Fruit fly (Drosophila melanogaster) whole organism, embryonic: ENCODE measurements around the gene CG12012.
A peak's percentile ranks its signal among the peaks of the same experiment; 100 is the strongest.

Source experiments
- Atf-2 ChIP-seq: fragments of 200-800 bp; sonication (Bioruptor generic); optimal IDR thresholded peaks from 2 replicates; lab custom pipeline; 2016; ENCODE audit warnings: missing biosample characterization, missing genetic modification characterization
- Atf6 ChIP-seq: fragments of 200-800 bp; sonication (Bioruptor generic); IDR thresholded peaks from 2 replicates; pipeline ENCODE4 v1.3.6; 2022; ENCODE audit warnings: missing biosample characterization, missing genetic modification characterization
- CG10565 ChIP-seq: fragments of 200-800 bp; sonication (Bioruptor generic); optimal IDR thresholded peaks from 3 replicates; lab custom pipeline; 2016; ENCODE audit warnings: missing biosample characterization, mild to moderate bottlenecking, missing genetic modification characterization
- CG12071 ChIP-seq: fragments of 200-800 bp; sonication (Bioruptor generic); optimal IDR thresholded peaks from 3 replicates; lab custom pipeline; 2018; ENCODE audit warnings: missing biosample characterization, mild to moderate bottlenecking, missing genetic modification characterization
- CG13123 ChIP-seq: fragments of 200-800 bp; sonication (Bioruptor generic); optimal IDR thresholded peaks from 2 replicates; lab custom pipeline; 2016; ENCODE audit warnings: missing biosample characterization, missing genetic modification characterization
- CG14667 ChIP-seq: fragments of 200-800 bp; sonication (Bioruptor generic); IDR thresholded peaks from 2 replicates; pipeline ENCODE4 v1.3.6; 2022; ENCODE audit warnings: missing biosample characterization, missing genetic modification characterization
- CG14710 ChIP-seq: fragments of 200-800 bp; sonication (Bioruptor generic); optimal IDR thresholded peaks from 3 replicates; lab custom pipeline; 2019; ENCODE audit warnings: missing biosample characterization, mild to moderate bottlenecking, missing genetic modification characterization, moderate library complexity
- CG15514 ChIP-seq: fragments of 200-800 bp; sonication (Bioruptor generic); optimal IDR thresholded peaks from 3 replicates; lab custom pipeline; 2017; ENCODE audit warnings: missing biosample characterization, missing genetic modification characterization, mild to moderate bottlenecking, moderate library complexity, missing genetic modification reagents
- CG15696 ChIP-seq: fragments of 200-800 bp; sonication (Bioruptor generic); optimal IDR thresholded peaks from 2 replicates; lab custom pipeline; 2019; ENCODE audit warnings: missing biosample characterization, mild to moderate bottlenecking, missing genetic modification characterization, moderate library complexity
- CG1647 ChIP-seq: fragments of 200-800 bp; sonication (Bioruptor generic); optimal IDR thresholded peaks from 3 replicates; lab custom pipeline; 2016; ENCODE audit warnings: missing biosample characterization, missing genetic modification characterization
- CG17359 ChIP-seq: fragments of 200-800 bp; sonication (Bioruptor generic); optimal IDR thresholded peaks from 3 replicates; lab custom pipeline; 2018; ENCODE audit warnings: missing biosample characterization, mild to moderate bottlenecking, missing genetic modification characterization, moderate library complexity
- CG31224 ChIP-seq: fragments of 200-800 bp; sonication (Bioruptor generic); IDR thresholded peaks from 2 replicates; pipeline ENCODE4 v1.3.6; 2022; ENCODE audit warnings: missing biosample characterization, missing genetic modification characterization
- CG31441 ChIP-seq: fragments of 200-800 bp; sonication (Bioruptor generic); IDR thresholded peaks from 2 replicates; pipeline ENCODE4 v1.3.6; 2022; ENCODE audit warnings: missing biosample characterization, missing genetic modification characterization
- CG42726 ChIP-seq: fragments of 200-800 bp; sonication (Bioruptor generic); IDR thresholded peaks from 2 replicates; pipeline ENCODE4 v1.3.6; 2022; ENCODE audit warnings: missing biosample characterization, missing genetic modification characterization; ENCODE audit not compliant: partially characterized antibody
- CG6813 ChIP-seq: fragments of 200-800 bp; sonication (Bioruptor generic); optimal IDR thresholded peaks from 2 replicates; lab custom pipeline; 2017; ENCODE audit warnings: missing biosample characterization, missing genetic modification characterization, mild to moderate bottlenecking, moderate library complexity, missing genetic modification reagents
- CG9817 ChIP-seq: fragments of 200-800 bp; sonication (Bioruptor generic); optimal IDR thresholded peaks from 2 replicates; lab custom pipeline; 2018; ENCODE audit warnings: missing biosample characterization, mild to moderate bottlenecking, missing genetic modification characterization, moderate library complexity
- Camta ChIP-seq: fragments of 200-800 bp; sonication (Bioruptor generic); optimal IDR thresholded peaks from 2 replicates; lab custom pipeline; 2016; ENCODE audit warnings: missing biosample characterization, missing genetic modification characterization
- CrebB ChIP-seq: fragments of 200-800 bp; sonication (Bioruptor generic); optimal IDR thresholded peaks from 3 replicates; lab custom pipeline; 2018; ENCODE audit warnings: missing biosample characterization, mild to moderate bottlenecking, missing genetic modification characterization
- Dfd ChIP-seq, 2 experiments: fragments of >200 bp; optimal IDR thresholded peaks; 2 replicates each; lab custom pipeline; 2017; ENCODE audit warnings: missing biosample characterization in 2 of 2, missing genetic modification characterization in 2 of 2
- Eip74EF ChIP-seq, 2 experiments: fragments of 200-800 bp in 1 of 2; fragments of >200 bp in 1 of 2; sonication (Bioruptor generic) in 1 of 2; optimal IDR thresholded peaks; 2 replicates each; lab custom pipeline; 2017 to 2019; ENCODE audit warnings: missing biosample characterization in 2 of 2, missing genetic modification characterization in 2 of 2, mild to moderate bottlenecking in 1 of 2, moderate library complexity in 1 of 2
- Fer3 ChIP-seq: fragments of 200-800 bp; sonication (Bioruptor generic); optimal IDR thresholded peaks from 2 replicates; lab custom pipeline; 2018; ENCODE audit warnings: missing biosample characterization, mild to moderate bottlenecking, missing genetic modification characterization, moderate library complexity
- Hr39 ChIP-seq: fragments of >200 bp; optimal IDR thresholded peaks from 2 replicates; lab custom pipeline; 2017
- MESR4 ChIP-seq: fragments of 200-800 bp; sonication (Bioruptor generic); optimal IDR thresholded peaks from 2 replicates; lab custom pipeline; 2018; ENCODE audit warnings: missing biosample characterization, mild to moderate bottlenecking, missing genetic modification characterization, moderate library complexity
- Mad ChIP-seq: fragments of 200-800 bp; sonication (Bioruptor generic); optimal IDR thresholded peaks from 2 replicates; lab custom pipeline; 2016; ENCODE audit warnings: missing biosample characterization, missing genetic modification characterization
- NC2α ChIP-seq: fragments of 200-800 bp; sonication (Bioruptor generic); optimal IDR thresholded peaks from 2 replicates; lab custom pipeline; 2016; ENCODE audit warnings: missing biosample characterization, missing genetic modification characterization
- Nf-YC ChIP-seq: fragments of 200-800 bp; optimal IDR thresholded peaks from 3 replicates; lab custom pipeline; 2019; ENCODE audit warnings: missing biosample characterization, mild to moderate bottlenecking, missing genetic modification characterization, moderate library complexity
- Opbp ChIP-seq: fragments of 200-800 bp; sonication (Bioruptor generic); IDR thresholded peaks from 3 replicates; pipeline ENCODE4 v1.3.6; 2022; ENCODE audit warnings: missing biosample characterization, missing genetic modification characterization; ENCODE audit not compliant: partially characterized antibody
- ab ChIP-seq: fragments of 200-800 bp; sonication (Bioruptor generic); optimal IDR thresholded peaks from 2 replicates; lab custom pipeline; 2016; ENCODE audit warnings: missing biosample characterization, missing genetic modification characterization
- ap ChIP-seq: fragments of 200-800 bp; sonication (Bioruptor generic); IDR thresholded peaks from 2 replicates; pipeline ENCODE4 v1.3.6; 2022; ENCODE audit warnings: missing biosample characterization, missing genetic modification characterization
- cas ChIP-seq: fragments of 200-800 bp; sonication (Bioruptor generic); IDR thresholded peaks from 2 replicates; pipeline ENCODE4 v1.3.6; 2022; ENCODE audit warnings: missing biosample characterization, missing genetic modification characterization
- chn ChIP-seq: fragments of 200-800 bp; sonication (Bioruptor generic); optimal IDR thresholded peaks from 2 replicates; lab custom pipeline; 2016; ENCODE audit warnings: missing biosample characterization, missing genetic modification characterization
- corto ChIP-seq: fragments of 200-800 bp; sonication (Bioruptor generic); optimal IDR thresholded peaks from 2 replicates; lab custom pipeline; 2016; ENCODE audit warnings: missing biosample characterization, mild to moderate bottlenecking, missing genetic modification characterization, moderate library complexity
- crc ChIP-seq: fragments of 200-800 bp; sonication (Bioruptor generic); optimal IDR thresholded peaks from 2 replicates; lab custom pipeline; 2016; ENCODE audit warnings: missing biosample characterization, missing genetic modification characterization
- crp ChIP-seq, 2 experiments: fragments of 200-800 bp; sonication (Bioruptor generic); optimal IDR thresholded peaks; 2 replicates in 1 of 2; 3 replicates in 1 of 2; lab custom pipeline; 2017; ENCODE audit warnings: missing biosample characterization in 2 of 2, missing genetic modification characterization in 2 of 2, mild to moderate bottlenecking in 1 of 2, moderate library complexity in 1 of 2
- dmrt11E ChIP-seq: fragments of 200-800 bp; sonication (Bioruptor generic); optimal IDR thresholded peaks from 3 replicates; lab custom pipeline; 2018; ENCODE audit warnings: missing biosample characterization, mild to moderate bottlenecking, missing genetic modification characterization, moderate library complexity
- esg ChIP-seq: fragments of 200-800 bp; sonication (Bioruptor generic); conservative IDR thresholded peaks from 2 replicates; pipeline ENCODE4 v1.3.6; 2022; ENCODE audit warnings: missing biosample characterization, missing genetic modification characterization
- fd102C ChIP-seq: fragments of 200-800 bp; sonication (Bioruptor generic); optimal IDR thresholded peaks from 2 replicates; lab custom pipeline; 2018; ENCODE audit warnings: missing biosample characterization, mild to moderate bottlenecking, missing genetic modification characterization, moderate library complexity
- gsb ChIP-seq: fragments of 200-800 bp; sonication (Bioruptor generic); IDR thresholded peaks from 2 replicates; pipeline ENCODE4 v1.3.6; 2022; ENCODE audit warnings: missing biosample characterization, missing genetic modification characterization
- hbn ChIP-seq: fragments of 200-800 bp; sonication (Bioruptor generic); IDR thresholded peaks from 2 replicates; pipeline ENCODE4 v1.3.6; 2022; ENCODE audit warnings: missing biosample characterization, missing genetic modification characterization; ENCODE audit not compliant: partially characterized antibody
- her ChIP-seq: fragments of 200-800 bp; sonication (Bioruptor generic); optimal IDR thresholded peaks from 2 replicates; lab custom pipeline; 2016; ENCODE audit warnings: missing biosample characterization, missing genetic modification characterization
- hth ChIP-seq: fragments of >200 bp; optimal IDR thresholded peaks from 2 replicates; lab custom pipeline; 2017; ENCODE audit warnings: inconsistent platforms
- lmd ChIP-seq: fragments of 200-800 bp; sonication (Bioruptor generic); IDR thresholded peaks from 2 replicates; pipeline ENCODE4 v1.3.6; 2022; ENCODE audit warnings: missing biosample characterization, missing genetic modification characterization
- luna ChIP-seq: fragments of 200-800 bp; sonication (Bioruptor generic); optimal IDR thresholded peaks from 2 replicates; lab custom pipeline; 2016; ENCODE audit warnings: missing biosample characterization, missing genetic modification characterization
- mam ChIP-seq: fragments of 200-800 bp; sonication (Bioruptor generic); optimal IDR thresholded peaks from 3 replicates; lab custom pipeline; 2016; ENCODE audit warnings: missing biosample characterization, missing genetic modification characterization
- nom ChIP-seq: fragments of 200-800 bp; sonication (Bioruptor generic); optimal IDR thresholded peaks from 2 replicates; lab custom pipeline; 2017; ENCODE audit warnings: missing biosample characterization, missing genetic modification characterization, mild to moderate bottlenecking, moderate library complexity, missing genetic modification reagents
- psq ChIP-seq: fragments of 200-800 bp; sonication (Bioruptor generic); optimal IDR thresholded peaks from 2 replicates; lab custom pipeline; 2017; ENCODE audit warnings: missing biosample characterization, missing genetic modification characterization
- run ChIP-seq: fragments of 200-800 bp; sonication (Bioruptor generic); optimal IDR thresholded peaks from 3 replicates; lab custom pipeline; 2018; ENCODE audit warnings: missing biosample characterization, mild to moderate bottlenecking, missing genetic modification characterization
- schlank ChIP-seq: fragments of 200-800 bp; sonication (Bioruptor generic); optimal IDR thresholded peaks from 2 replicates; lab custom pipeline; 2018; ENCODE audit warnings: missing biosample characterization, mild to moderate bottlenecking, missing genetic modification characterization
- tll ChIP-seq, 2 experiments: fragments of 200-800 bp in 1 of 2; fragments of >200 bp in 1 of 2; sonication (Bioruptor generic) in 1 of 2; optimal IDR thresholded peaks; 2 replicates each; lab custom pipeline; 2017 to 2019; ENCODE audit warnings: missing biosample characterization in 2 of 2, missing genetic modification characterization in 2 of 2, mild to moderate bottlenecking in 1 of 2, moderate library complexity in 1 of 2
- z ChIP-seq: fragments of 200-800 bp; sonication (Bioruptor generic); IDR thresholded peaks from 3 replicates; pipeline ENCODE4 v1.3.6; 2022; ENCODE audit warnings: missing biosample characterization, missing genetic modification characterization

CG12012 gene

DNA sequence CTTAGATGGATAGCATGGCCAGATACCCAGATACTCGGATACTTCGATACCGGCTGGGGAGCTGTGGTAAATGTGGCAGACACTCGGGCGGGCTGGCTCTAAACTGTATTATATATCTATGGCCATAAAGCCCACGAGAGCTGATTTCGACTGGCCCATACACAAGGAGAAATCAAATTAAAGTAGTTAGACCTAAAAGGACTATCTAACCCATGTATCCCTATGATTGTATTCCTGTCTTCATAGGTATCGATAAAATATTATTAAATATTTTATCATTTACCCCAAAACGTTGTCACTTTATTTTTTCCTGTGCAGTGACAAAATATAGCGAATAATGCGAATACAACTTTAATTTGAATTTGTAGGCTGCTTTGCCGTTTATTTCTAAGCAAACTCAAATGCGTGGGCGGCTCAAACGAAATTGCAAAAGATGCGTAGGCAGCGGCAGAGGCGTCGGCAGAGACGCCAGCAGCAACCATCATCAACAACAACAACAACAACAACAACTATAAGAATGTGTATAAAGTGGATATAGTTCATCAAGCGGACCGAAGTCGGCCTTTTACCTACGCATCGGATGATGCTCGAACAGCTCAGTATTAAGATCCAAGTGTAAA lies 5.4 kb downstream of the CG12012 start (continued):
- no peak for TF ChIP-seq chn (GFP tag; lab: Kevin White, UChicago)
- TF ChIP-seq corto (GFP tag; lab: Kevin White, UChicago), result no peak
- peak; percentile 44 for TF ChIP-seq CG9817 (tag; lab: Kevin White, UChicago)
- TF ChIP-seq schlank (tag; lab: Kevin White, UChicago), result peak; percentile 28
- peak; percentile 31 for TF ChIP-seq CG15514
- TF ChIP-seq fd102C (GFP tag; lab: Kevin White, UChicago), result no peak
- TF ChIP-seq NC2α (GFP tag; lab: Kevin White, UChicago), result no peak
- no peak for TF ChIP-seq Opbp (GFP tag; lab: Robert Waterston, UW)
- no peak for TF ChIP-seq psq (GFP tag; lab: Kevin White, UChicago)
- TF ChIP-seq lmd, result peak; percentile 75
- peak; percentile 33 for TF ChIP-seq CG12071 (GFP tag; lab: Kevin White, UChicago)
- no peak for TF ChIP-seq tll (GFP tag; optimal IDR thresholded peaks at IDR 0.05; lab: Kevin White, UChicago)
- TF ChIP-seq dmrt11E (tag; lab: Kevin White, UChicago), result no peak
- no peak for TF ChIP-seq crp (GFP tag; optimal IDR thresholded peaks at IDR 0.05; lab: Kevin White, UChicago)
- peak; percentile 8 for TF ChIP-seq Mad (GFP tag; lab: Kevin White, UChicago)
- TF ChIP-seq nom, result no peak
- no peak for TF ChIP-seq z (GFP tag; lab: Robert Waterston, UW)
- TF ChIP-seq CG31224 (GFP tag; lab: Robert Waterston, UW), result peak; percentile 39; the same call in 1 of the 2 replicates
- no peak for TF ChIP-seq MESR4 (GFP tag; lab: Kevin White, UChicago)
- peak; percentile 63 for TF ChIP-seq esg
- peak; percentile 21; the same call in 1 of the 2 replicates for TF ChIP-seq gsb (GFP tag; lab: Robert Waterston, UW)
- no peak for TF ChIP-seq Dfd (GFP tag; optimal IDR thresholded peaks at IDR 0.05; lab: Kevin White, UChicago)
- TF ChIP-seq hbn (GFP tag; lab: Robert Waterston, UW), result no peak
- TF ChIP-seq Hr39, result no peak
- peak; percentile 40; the same call in 1 of the 2 replicates for TF ChIP-seq CG31441 (GFP tag; lab: Robert Waterston, UW)
- TF ChIP-seq Atf6 (GFP tag; lab: Robert Waterston, UW), result peak; percentile 62
- peak; percentile 28; the same call in 1 of the 2 replicates for TF ChIP-seq ap (GFP tag; lab: Robert Waterston, UW)
- TF ChIP-seq run, result no peak
- TF ChIP-seq ab (GFP tag; lab: Kevin White, UChicago), result no peak
- TF ChIP-seq CG1647 (GFP tag; lab: Kevin White, UChicago), result no peak
- no peak for TF ChIP-seq CG15696 (tag; lab: Kevin White, UChicago)
- TF ChIP-seq CG13123 (GFP tag; lab: Kevin White, UChicago), result no peak
- no peak for TF ChIP-seq luna (GFP tag; lab: Kevin White, UChicago)
- no peak for TF ChIP-seq hth (lab: Kevin White, UChicago)
- TF ChIP-seq crc (GFP tag; lab: Kevin White, UChicago), result no peak
- TF ChIP-seq CG6813, result no peak
- TF ChIP-seq Nf-YC, result no peak
- no peak for TF ChIP-seq CG42726 (GFP tag; lab: Robert Waterston, UW)
- peak; percentile 42; the same call in 1 of the 2 replicates for TF ChIP-seq CG14667
- TF ChIP-seq CG17359 (tag; lab: Kevin White, UChicago), result peak; percentile 60
- TF ChIP-seq cas, result peak; percentile 43; the same call in 1 of the 2 replicates
- no peak for TF ChIP-seq Eip74EF (GFP tag; optimal IDR thresholded peaks at IDR 0.05; lab: Kevin White, UChicago)
- no peak for TF ChIP-seq CG14710 (tag; lab: Kevin White, UChicago)
- peak; percentile 63 for TF ChIP-seq Fer3 (tag; lab: Kevin White, UChicago)
- TF ChIP-seq CrebB (tag; lab: Kevin White, UChicago), result no peak
- no peak for TF ChIP-seq Camta (GFP tag; lab: Kevin White, UChicago)
- no peak for TF ChIP-seq mam (GFP tag; lab: Kevin White, UChicago)
- TF ChIP-seq CG10565 (GFP tag; lab: Kevin White, UChicago), result no peak
- no peak for TF ChIP-seq her (GFP tag; lab: Kevin White, UChicago)
- no peak for TF ChIP-seq Atf-2
